Worm (Caenorhabditis elegans): ENCODE results near the gene clec-184.

clec-184 gene

ce11 chrIV:12435442-12435841 is 3.0 kb downstream of the clec-184 start, which contains the start of gene irg-4:
Gene irg-4, plus strand, starts transcription at chrIV:12435833.
- TF ChIP-seq unc-120 (tag; optimal IDR thresholded peaks at IDR 0.05; ENCODE audit: poor library complexity, severe bottlenecking) (no peak), ceh-43 (GFP tag; optimal IDR thresholded peaks at IDR 0.05) (no peak), nhr-2 (tag; optimal IDR thresholded peaks at IDR 0.05) (no peak), nhr-28 (tag; optimal IDR thresholded peaks at IDR 0.05) (no peak), ceh-83 (GFP tag; optimal IDR thresholded peaks at IDR 0.05) (no peak), cnd-1 (tag; optimal IDR thresholded peaks at IDR 0.05) (no peak), nhr-76 (tag; optimal IDR thresholded peaks at IDR 0.05) (no peak), mep-1 (tag; optimal IDR thresholded peaks at IDR 0.05) (no peak), sem-2 (GFP tag; optimal IDR thresholded peaks at IDR 0.05) (no peak), drap-1 (GFP tag; optimal IDR thresholded peaks at IDR 0.05) (no peak)

- TF ChIP-seq zip-8 (tag; optimal IDR thresholded peaks at IDR 0.05) (no peak), hlh-1 (tag; optimal IDR thresholded peaks at IDR 0.05) (no peak)
Measured at ce11 chrIV:12438359-12438758, 5.9 kb downstream of the clec-184 start, which contains the start of gene clec-185. Gene clec-185, plus strand, starts transcription at chrIV:12438659.

- TF ChIP-seq lsy-2 (tag; optimal IDR thresholded peaks at IDR 0.05) (no peak), blmp-1 (tag; optimal IDR thresholded peaks at IDR 0.05) (no peak), ceh-39 (tag; optimal IDR thresholded peaks at IDR 0.05) (no peak), elt-3 (tag; optimal IDR thresholded peaks at IDR 0.05) (no peak), hlh-1 (tag; optimal IDR thresholded peaks at IDR 0.05) (no peak), nhr-237 (tag; optimal IDR thresholded peaks at IDR 0.05) (no peak), ceh-83 (GFP tag; optimal IDR thresholded peaks at IDR 0.05) (no peak), M03D4.4 (tag; optimal IDR thresholded peaks at IDR 0.05) (no peak), nhr-12 (tag; optimal IDR thresholded peaks at IDR 0.05) (no peak), tbx-8 (GFP tag; optimal IDR thresholded peaks at IDR 0.05) (no peak), lin-32 (GFP tag; optimal IDR thresholded peaks at IDR 0.05) (no peak), unc-39 (tag; optimal IDR thresholded peaks at IDR 0.05) (no peak), ceh-43 (GFP tag; optimal IDR thresholded peaks at IDR 0.05) (no peak), nhr-76 (tag; optimal IDR thresholded peaks at IDR 0.05) (no peak), pha-4 (tag; optimal IDR thresholded peaks at IDR 0.05) (no peak), bed-3 (GFP tag; optimal IDR thresholded peaks at IDR 0.05) (no peak), mab-5 (tag; optimal IDR thresholded peaks at IDR 0.05) (no peak), drap-1 (GFP tag; optimal IDR thresholded peaks at IDR 0.05) (no peak), elt-1 (tag; optimal IDR thresholded peaks at IDR 0.05; ENCODE audit: borderline replicate concordance, insufficient read depth) (no peak), zip-8 (tag; optimal IDR thresholded peaks at IDR 0.05) (no peak)
Measured at ce11 chrIV:12441715-12442114, 9.3 kb downstream of the clec-184 start, which contains the start of gene C25G4.17. Gene C25G4.17, plus strand, starts transcription at chrIV:12442015.

ce11 chrIV:12443936-12444335 is 11.5 kb downstream of the clec-184 start, which contains the start of gene C25G4.2:
Gene C25G4.2, minus strand, starts transcription at chrIV:12444035.
- no peak for TF ChIP-seq mls-2 (tag; optimal IDR thresholded peaks at IDR 0.05)
- TF ChIP-seq sptf-1 (tag; optimal IDR thresholded peaks at IDR 0.05) = no peak

ce11 chrIV:12445463-12445934 is 13.1 kb downstream of the clec-184 start, which contains the start of gene C25G4.3:
Gene C25G4.3, minus strand, starts transcription at chrIV:12445884.
- TF ChIP-seq elt-3 (tag; optimal IDR thresholded peaks at IDR 0.05) = no peak
- TF ChIP-seq mls-2 (tag; optimal IDR thresholded peaks at IDR 0.05) = no peak
- TF ChIP-seq drap-1 (GFP tag; optimal IDR thresholded peaks at IDR 0.05) = no peak
- TF ChIP-seq zip-8 (tag; optimal IDR thresholded peaks at IDR 0.05) = no peak
- TF ChIP-seq ceh-39 (tag; optimal IDR thresholded peaks at IDR 0.05) = no peak
- no peak for TF ChIP-seq pha-4 (tag; optimal IDR thresholded peaks at IDR 0.05)
- no peak for TF ChIP-seq mep-1 (tag; optimal IDR thresholded peaks at IDR 0.05)
- no peak for TF ChIP-seq tbx-8 (GFP tag; optimal IDR thresholded peaks at IDR 0.05)
- no peak for TF ChIP-seq unc-62 (GFP tag; optimal IDR thresholded peaks at IDR 0.05)
- TF ChIP-seq ces-1 (GFP tag; optimal IDR thresholded peaks at IDR 0.05) = no peak
- TF ChIP-seq unc-120 (tag; optimal IDR thresholded peaks at IDR 0.05; ENCODE audit: poor library complexity, severe bottlenecking) = no peak

Data from whole organism, mixed stage, embryonic.